Worm (Caenorhabditis elegans) whole organism, L2 larva: Measurements from ENCODE around the gene mrpl-37.

Experiments
- ZK546.5 ChIP-seq: sonication (generic microtip); optimal IDR thresholded peaks from 2 replicates; lab custom pipeline; 2017; ENCODE audit warnings: missing biosample characterization, missing genetic modification characterization
- ama-1 ChIP-seq: fragments of 150-350 bp; optimal IDR thresholded peaks from 2 replicates; lab custom pipeline; 2018; ENCODE audit warnings: inconsistent platforms
- ceh-82 ChIP-seq: fragments of 150-350 bp; optimal IDR thresholded peaks from 2 replicates; lab custom pipeline; 2014; ENCODE audit warnings: missing biosample characterization, missing genetic modification characterization
- gmeb-1 ChIP-seq: fragments of 150-350 bp; optimal IDR thresholded peaks from 2 replicates; lab custom pipeline; 2014; ENCODE audit warnings: missing biosample characterization, missing genetic modification characterization
- lin-13 ChIP-seq: fragments of 150-350 bp; optimal IDR thresholded peaks from 2 replicates; lab custom pipeline; 2014; ENCODE audit warnings: missing biosample characterization, missing genetic modification reagents, missing genetic modification characterization
- lsy-2 ChIP-seq, 2 experiments: fragments of 150-350 bp in 1 of 2; sonication (generic microtip) in 1 of 2; optimal IDR thresholded peaks; 2 replicates each; lab custom pipeline; 2014 to 2017; ENCODE audit warnings: missing biosample characterization in 2 of 2, missing genetic modification characterization in 2 of 2
- nhr-6 ChIP-seq: fragments of 150-350 bp; optimal IDR thresholded peaks from 2 replicates; lab custom pipeline; 2014; ENCODE audit warnings: missing biosample characterization, missing genetic modification characterization
- nhr-77 ChIP-seq: fragments of 150-350 bp; optimal IDR thresholded peaks from 2 replicates; lab custom pipeline; 2014; ENCODE audit warnings: missing biosample characterization, missing genetic modification characterization
- zag-1 ChIP-seq: fragments of 150-350 bp; optimal IDR thresholded peaks from 2 replicates; lab custom pipeline; 2014; ENCODE audit warnings: missing biosample characterization, missing genetic modification characterization

DNA sequence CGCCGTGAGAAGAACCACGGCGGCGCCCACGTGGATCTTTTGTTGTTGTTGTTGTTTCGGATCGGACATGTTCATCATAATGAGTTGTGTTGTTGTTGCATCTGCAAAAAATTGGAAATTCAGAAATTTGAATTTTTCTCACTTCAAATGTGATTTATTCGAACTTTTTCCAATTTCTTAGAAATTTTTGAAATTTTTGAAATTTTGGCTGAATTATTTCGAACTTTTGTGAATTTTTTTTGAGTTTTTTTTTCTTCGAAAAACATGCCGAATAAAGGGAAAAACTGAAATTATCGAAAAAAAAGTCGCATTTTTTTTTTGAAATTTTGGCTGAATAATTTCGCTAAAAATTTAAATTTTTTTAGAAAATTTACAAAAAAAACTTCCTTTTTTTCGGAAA lies 43.8 kb downstream of the mrpl-37 start, which contains the start of gene snx-14:
- TF ChIP-seq gmeb-1 (tag; lab: Kevin White, UChicago), result no peak
- TF ChIP-seq lin-13 (GFP tag; lab: Kevin White, UChicago), result no peak
- no peak for TF ChIP-seq ceh-82
- no peak for TF ChIP-seq nhr-6
- TF ChIP-seq lsy-2 (tag; optimal IDR thresholded peaks at IDR 0.05; lab: Kevin White, UChicago), result no peak
- no peak for TF ChIP-seq ama-1 (lab: Kevin White, UChicago)
- TF ChIP-seq nhr-77, result no peak
- TF ChIP-seq ZK546.5 (tag; lab: Kevin White, UChicago), result no peak
- TF ChIP-seq zag-1 (tag; lab: Kevin White, UChicago), result no peak
